Worm (Caenorhabditis elegans) whole organism, mixed stage, embryonic: ENCODE data around the gene T14B4.3.

Source experiments
- bed-3 ChIP-seq: fragments of 200-800 bp; sonication (Bioruptor generic); optimal IDR thresholded peaks from 3 replicates; lab custom pipeline; 2018; ENCODE audit warnings: mild to moderate bottlenecking, missing genetic modification characterization, moderate library complexity, missing compliant biosample characterization
- ceh-83 ChIP-seq: fragments of 200-800 bp; sonication (Bioruptor generic); optimal IDR thresholded peaks from 2 replicates; lab custom pipeline; 2018; ENCODE audit warnings: mild to moderate bottlenecking, missing genetic modification characterization, missing compliant biosample characterization
- elt-3 ChIP-seq: fragments of 150-350 bp; optimal IDR thresholded peaks from 2 replicates; lab custom pipeline; 2014; ENCODE audit warnings: missing biosample characterization, missing genetic modification characterization
- hlh-1 ChIP-seq: fragments of 150-350 bp; optimal IDR thresholded peaks from 2 replicates; lab custom pipeline; 2014; ENCODE audit warnings: missing biosample characterization, missing genetic modification reagents, missing genetic modification characterization
- lin-13 ChIP-seq: fragments of 150-350 bp; optimal IDR thresholded peaks from 2 replicates; lab custom pipeline; 2014; ENCODE audit warnings: missing biosample characterization, missing genetic modification characterization
- mep-1 ChIP-seq: fragments of 150-350 bp; optimal IDR thresholded peaks from 2 replicates; lab custom pipeline; 2017; ENCODE audit warnings: missing biosample characterization, missing genetic modification reagents, missing genetic modification characterization, inconsistent platforms
- mls-2 ChIP-seq: sonication (generic microtip); optimal IDR thresholded peaks from 2 replicates; lab custom pipeline; 2016; ENCODE audit warnings: mild to moderate bottlenecking, missing genetic modification characterization, moderate library complexity, missing compliant biosample characterization
- nhr-28 ChIP-seq: fragments of 150-350 bp; optimal IDR thresholded peaks from 2 replicates; lab custom pipeline; 2014; ENCODE audit warnings: missing biosample characterization, missing genetic modification characterization
- nhr-76 ChIP-seq: sonication (generic microtip); optimal IDR thresholded peaks from 2 replicates; lab custom pipeline; 2017; ENCODE audit warnings: missing biosample characterization, missing genetic modification characterization
- sptf-1 ChIP-seq: sonication (generic microtip); optimal IDR thresholded peaks from 2 replicates; lab custom pipeline; 2017; ENCODE audit warnings: mild to moderate bottlenecking, missing genetic modification characterization, moderate library complexity, missing compliant biosample characterization
- unc-62 ChIP-seq: fragments of 150-350 bp; optimal IDR thresholded peaks from 2 replicates; lab custom pipeline; 2014; ENCODE audit warnings: missing biosample characterization, missing genetic modification reagents, missing genetic modification characterization
- ztf-11 ChIP-seq: fragments of 150-350 bp; optimal IDR thresholded peaks from 2 replicates; lab custom pipeline; 2014; ENCODE audit warnings: missing biosample characterization, missing genetic modification characterization

DNA sequence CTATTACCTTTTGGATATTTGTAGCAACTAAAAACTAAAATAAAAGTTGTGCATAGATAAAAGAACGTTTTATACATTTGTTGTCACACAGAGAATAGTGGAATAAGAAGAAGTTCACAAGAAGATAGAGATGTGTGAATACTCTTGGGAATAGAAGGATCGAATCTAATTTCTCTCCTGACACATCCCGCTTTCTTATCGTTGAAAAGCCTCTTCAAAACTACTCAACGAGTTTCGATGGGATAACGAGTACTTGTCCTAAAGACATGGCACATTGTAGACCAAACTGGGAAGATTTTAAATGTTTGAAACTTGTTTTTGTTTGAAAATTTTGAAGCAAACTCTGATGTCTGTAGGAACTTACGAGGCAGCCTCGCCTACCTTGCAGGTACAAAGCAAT, 37.7 kb downstream of the T14B4.3 start:
- TF ChIP-seq mep-1 = no peak
- no peak for TF ChIP-seq elt-3 (tag; lab: Kevin White, UChicago)
- no peak for TF ChIP-seq nhr-76 (tag; lab: Kevin White, UChicago)
- TF ChIP-seq lin-13 (tag; lab: Kevin White, UChicago) = no peak
- TF ChIP-seq hlh-1 (tag; lab: Kevin White, UChicago) = no peak
- TF ChIP-seq ceh-83 (GFP tag; lab: Kevin White, UChicago) = no peak
- TF ChIP-seq nhr-28 (tag; lab: Kevin White, UChicago) = no peak
- no peak for TF ChIP-seq unc-62
- no peak for TF ChIP-seq ztf-11 (tag; lab: Kevin White, UChicago)
- TF ChIP-seq mls-2 = no peak
- no peak for TF ChIP-seq sptf-1
- TF ChIP-seq bed-3 = no peak
